Fruit fly (Drosophila melanogaster) whole organism, embryonic: ENCODE results near the gene topi.
A peak's percentile ranks its signal among the peaks of the same experiment; 100 is the strongest.

ENCODE experiments used
- Awh ChIP-seq: fragments of 200-800 bp; sonication (Bioruptor generic); IDR thresholded peaks from 2 replicates; pipeline ENCODE4, ENCODE4 v1.3.6; 2022; ENCODE audit warnings: missing biosample characterization, missing genetic modification characterization
- BEAF-32 ChIP-seq: fragments of 200-800 bp; sonication (Bioruptor generic); optimal IDR thresholded peaks from 3 replicates; lab custom pipeline; 2017; ENCODE audit warnings: missing biosample characterization, missing genetic modification characterization, mild to moderate bottlenecking, moderate library complexity, missing genetic modification reagents
- C15 ChIP-seq: fragments of 200-800 bp; sonication (Bioruptor generic); IDR thresholded peaks from 3 replicates; pipeline ENCODE4 v1.3.6; 2022; ENCODE audit warnings: missing biosample characterization, missing genetic modification characterization
- CG10267 ChIP-seq: fragments of 200-800 bp; sonication (Bioruptor generic); optimal IDR thresholded peaks from 2 replicates; lab custom pipeline; 2018; ENCODE audit warnings: missing biosample characterization, mild to moderate bottlenecking, missing genetic modification characterization, moderate library complexity
- CG10654 ChIP-seq: fragments of 200-800 bp; sonication (Bioruptor generic); optimal IDR thresholded peaks from 2 replicates; lab custom pipeline; 2016; ENCODE audit warnings: missing biosample characterization, missing genetic modification characterization
- CG11085 ChIP-seq: fragments of 200-800 bp; sonication (Bioruptor generic); IDR thresholded peaks from 2 replicates; pipeline ENCODE4 v1.3.6; 2022; ENCODE audit warnings: missing biosample characterization, missing genetic modification characterization
- CG12391 ChIP-seq: fragments of 200-800 bp; sonication (Bioruptor generic); optimal IDR thresholded peaks from 3 replicates; lab custom pipeline; 2018; ENCODE audit warnings: missing biosample characterization, mild to moderate bottlenecking, missing genetic modification characterization, moderate library complexity
- CG12744 ChIP-seq: fragments of 200-800 bp; sonication (Bioruptor generic); optimal IDR thresholded peaks from 2 replicates; lab custom pipeline; 2016; ENCODE audit warnings: missing biosample characterization, missing genetic modification characterization
- CG13287 ChIP-seq: fragments of 200-800 bp; sonication (Bioruptor generic); IDR thresholded peaks from 2 replicates; pipeline ENCODE4 v1.3.6; 2022; ENCODE audit warnings: missing biosample characterization, missing genetic modification characterization; ENCODE audit not compliant: partially characterized antibody
- CG13296 ChIP-seq: fragments of 200-800 bp; sonication (Bioruptor generic); optimal IDR thresholded peaks from 3 replicates; lab custom pipeline; 2018; ENCODE audit warnings: missing biosample characterization, mild to moderate bottlenecking, missing genetic modification characterization
- CG14667 ChIP-seq: fragments of 200-800 bp; sonication (Bioruptor generic); IDR thresholded peaks from 2 replicates; pipeline ENCODE4 v1.3.6; 2022; ENCODE audit warnings: missing biosample characterization, missing genetic modification characterization
- CG14860 ChIP-seq: fragments of 200-800 bp; sonication (Bioruptor generic); IDR thresholded peaks from 3 replicates; pipeline ENCODE4 v1.3.6; 2022; ENCODE audit warnings: missing biosample characterization, missing genetic modification characterization; ENCODE audit not compliant: partially characterized antibody
- CG15479 ChIP-seq: fragments of 200-800 bp; sonication (Bioruptor generic); optimal IDR thresholded peaks from 3 replicates; lab custom pipeline; 2019; ENCODE audit warnings: missing biosample characterization, mild to moderate bottlenecking, missing genetic modification characterization, moderate library complexity
- CG15601 ChIP-seq: fragments of 200-800 bp; sonication (Bioruptor generic); optimal IDR thresholded peaks from 3 replicates; lab custom pipeline; 2019; ENCODE audit warnings: missing biosample characterization, mild to moderate bottlenecking, missing genetic modification characterization, moderate library complexity
- CG16813 ChIP-seq: fragments of 200-800 bp; sonication (Bioruptor generic); IDR thresholded peaks from 3 replicates; pipeline ENCODE4 v1.3.6; 2022; ENCODE audit warnings: missing biosample characterization, missing genetic modification characterization; ENCODE audit not compliant: partially characterized antibody
- CG17568 ChIP-seq: fragments of 200-800 bp; sonication (Bioruptor generic); optimal IDR thresholded peaks from 2 replicates; lab custom pipeline; 2018; ENCODE audit warnings: missing biosample characterization, mild to moderate bottlenecking, missing genetic modification characterization, moderate library complexity
- CG18599 ChIP-seq: fragments of 200-800 bp; sonication (Bioruptor generic); optimal IDR thresholded peaks from 3 replicates; lab custom pipeline; 2017; ENCODE audit warnings: missing biosample characterization, missing genetic modification characterization, mild to moderate bottlenecking, moderate library complexity, missing genetic modification reagents
- CG2120 ChIP-seq: fragments of 200-800 bp; sonication (Bioruptor generic); optimal IDR thresholded peaks from 3 replicates; lab custom pipeline; 2016; ENCODE audit warnings: missing biosample characterization, missing genetic modification characterization
- CG4730 ChIP-seq: fragments of 200-800 bp; sonication (Bioruptor generic); IDR thresholded peaks from 2 replicates; pipeline ENCODE4 v1.3.6; 2022; ENCODE audit warnings: missing biosample characterization, missing genetic modification characterization
- CG6791 ChIP-seq: fragments of 200-800 bp; sonication (Bioruptor generic); IDR thresholded peaks from 3 replicates; pipeline ENCODE4 v1.3.6; 2022; ENCODE audit warnings: missing biosample characterization, missing genetic modification characterization; ENCODE audit not compliant: partially characterized antibody
- CG7987 ChIP-seq: fragments of 200-800 bp; sonication (Bioruptor generic); optimal IDR thresholded peaks from 2 replicates; lab custom pipeline; 2018; ENCODE audit warnings: missing biosample characterization, mild to moderate bottlenecking, missing genetic modification characterization, moderate library complexity
- CG8089 ChIP-seq: fragments of 200-800 bp; sonication (Bioruptor generic); optimal IDR thresholded peaks from 3 replicates; lab custom pipeline; 2016; ENCODE audit warnings: missing biosample characterization, missing genetic modification characterization
- CG8388 ChIP-seq: fragments of 200-800 bp; sonication (Bioruptor generic); optimal IDR thresholded peaks from 2 replicates; lab custom pipeline; 2019; ENCODE audit warnings: missing biosample characterization, mild to moderate bottlenecking, missing genetic modification characterization, moderate library complexity
- CG8765 ChIP-seq: fragments of 200-800 bp; sonication (Bioruptor generic); IDR thresholded peaks from 2 replicates; pipeline ENCODE4 v1.3.6; 2022; ENCODE audit warnings: missing biosample characterization, missing genetic modification characterization
- CG9727 ChIP-seq: fragments of 200-800 bp; sonication (Bioruptor generic); optimal IDR thresholded peaks from 3 replicates; lab custom pipeline; 2017; ENCODE audit warnings: missing biosample characterization, mild to moderate bottlenecking, missing genetic modification characterization
- Dfd ChIP-seq, 2 experiments: fragments of >200 bp; optimal IDR thresholded peaks; 2 replicates each; lab custom pipeline; 2017; ENCODE audit warnings: missing biosample characterization in 2 of 2, missing genetic modification characterization in 2 of 2
- GATAe ChIP-seq: fragments of 200-800 bp; sonication (Bioruptor generic); conservative IDR thresholded peaks from 2 replicates; pipeline ENCODE4 v1.3.6; 2022; ENCODE audit warnings: missing biosample characterization, missing genetic modification characterization
- Hsf ChIP-seq: fragments of 200-800 bp; sonication (Bioruptor generic); optimal IDR thresholded peaks from 3 replicates; lab custom pipeline; 2016; ENCODE audit warnings: missing biosample characterization, missing genetic modification characterization
- Mrtf ChIP-seq: fragments of 200-800 bp; sonication (Bioruptor generic); IDR thresholded peaks from 3 replicates; pipeline ENCODE4 v1.3.6; 2022; ENCODE audit warnings: missing biosample characterization, missing genetic modification characterization
- Nf-YB ChIP-seq: fragments of 200-800 bp; sonication (Bioruptor generic); optimal IDR thresholded peaks from 3 replicates; lab custom pipeline; 2019; ENCODE audit warnings: missing biosample characterization, mild to moderate bottlenecking, missing genetic modification characterization, moderate library complexity
- Opbp ChIP-seq: fragments of 200-800 bp; sonication (Bioruptor generic); IDR thresholded peaks from 3 replicates; pipeline ENCODE4 v1.3.6; 2022; ENCODE audit warnings: missing biosample characterization, missing genetic modification characterization; ENCODE audit not compliant: partially characterized antibody
- Poxn ChIP-seq: fragments of 200-800 bp; sonication (Bioruptor generic); IDR thresholded peaks from 2 replicates; pipeline ENCODE4 v1.3.6; 2022; ENCODE audit warnings: missing biosample characterization, missing genetic modification characterization
- Sin3A ChIP-seq: fragments of >200 bp; optimal IDR thresholded peaks from 2 replicates; lab custom pipeline; 2018
- ac ChIP-seq: fragments of 200-800 bp; sonication (Bioruptor generic); optimal IDR thresholded peaks from 3 replicates; lab custom pipeline; 2017; ENCODE audit warnings: missing biosample characterization, mild to moderate bottlenecking, missing genetic modification characterization
- corto ChIP-seq: fragments of 200-800 bp; sonication (Bioruptor generic); optimal IDR thresholded peaks from 2 replicates; lab custom pipeline; 2016; ENCODE audit warnings: missing biosample characterization, mild to moderate bottlenecking, missing genetic modification characterization, moderate library complexity
- da ChIP-seq: fragments of 200-800 bp; sonication (Bioruptor generic); optimal IDR thresholded peaks from 2 replicates; lab custom pipeline; 2016; ENCODE audit warnings: missing biosample characterization, missing genetic modification characterization
- dan ChIP-seq: fragments of 200-800 bp; sonication (Bioruptor generic); IDR thresholded peaks from 2 replicates; pipeline ENCODE4 v1.3.6; 2022; ENCODE audit warnings: missing biosample characterization, missing genetic modification characterization
- dm ChIP-seq: fragments of 200-800 bp; sonication (Bioruptor generic); optimal IDR thresholded peaks from 3 replicates; lab custom pipeline; 2016; ENCODE audit warnings: missing biosample characterization, missing genetic modification characterization
- emc ChIP-seq: fragments of 200-800 bp; sonication (Bioruptor generic); optimal IDR thresholded peaks from 2 replicates; lab custom pipeline; 2016; ENCODE audit warnings: missing biosample characterization, missing genetic modification characterization
- fd3F ChIP-seq: fragments of 200-800 bp; sonication (Bioruptor generic); optimal IDR thresholded peaks from 2 replicates; lab custom pipeline; 2018; ENCODE audit warnings: missing biosample characterization, mild to moderate bottlenecking, missing genetic modification characterization, moderate library complexity
- grn ChIP-seq: fragments of 200-800 bp; sonication (Bioruptor generic); optimal IDR thresholded peaks from 3 replicates; lab custom pipeline; 2017; ENCODE audit warnings: missing biosample characterization, missing genetic modification characterization
- gt ChIP-seq: fragments of 200-800 bp; sonication (Bioruptor generic); IDR thresholded peaks from 2 replicates; pipeline ENCODE4 v1.3.6; 2022; ENCODE audit warnings: missing biosample characterization, missing genetic modification characterization
- inv ChIP-seq: fragments of 200-800 bp; sonication (Bioruptor generic); IDR thresholded peaks from 2 replicates; pipeline ENCODE4 v1.3.6; 2022; ENCODE audit warnings: missing biosample characterization, missing genetic modification characterization; ENCODE audit not compliant: partially characterized antibody
- onecut ChIP-seq: fragments of 200-800 bp; sonication (Bioruptor generic); IDR thresholded peaks from 2 replicates; pipeline ENCODE4 v1.3.6; 2022; ENCODE audit warnings: missing biosample characterization, missing genetic modification characterization
- otp ChIP-seq: fragments of 200-800 bp; sonication (Bioruptor generic); IDR thresholded peaks from 3 replicates; pipeline ENCODE4, ENCODE4 v1.3.6; 2022; ENCODE audit warnings: missing biosample characterization, missing genetic modification characterization
- phol ChIP-seq: fragments of 200-800 bp; sonication (Bioruptor generic); optimal IDR thresholded peaks from 3 replicates; lab custom pipeline; 2018; ENCODE audit warnings: missing biosample characterization, mild to moderate bottlenecking, missing genetic modification characterization, moderate library complexity
- pita ChIP-seq: fragments of 200-800 bp; sonication (Bioruptor generic); optimal IDR thresholded peaks from 2 replicates; lab custom pipeline; 2017; ENCODE audit warnings: missing biosample characterization, mild to moderate bottlenecking, missing genetic modification characterization
- pzg ChIP-seq: fragments of 200-800 bp; sonication (Bioruptor generic); optimal IDR thresholded peaks from 3 replicates; lab custom pipeline; 2018; ENCODE audit warnings: missing biosample characterization, mild to moderate bottlenecking, missing genetic modification characterization, moderate library complexity
- sim ChIP-seq: fragments of 200-800 bp; sonication (Bioruptor generic); IDR thresholded peaks from 2 replicates; pipeline ENCODE4 v1.3.6; 2022; ENCODE audit warnings: missing biosample characterization, missing genetic modification characterization
- sna ChIP-seq: fragments of 200-800 bp; sonication (Bioruptor generic); IDR thresholded peaks from 2 replicates; pipeline ENCODE4 v1.3.6; 2022; ENCODE audit warnings: missing biosample characterization, missing genetic modification characterization; ENCODE audit not compliant: partially characterized antibody
- tio ChIP-seq: fragments of 200-800 bp; sonication (Bioruptor generic); optimal IDR thresholded peaks from 2 replicates; lab custom pipeline; 2017; ENCODE audit warnings: missing biosample characterization, missing genetic modification characterization, inconsistent platforms

Gene topi

DNA sequence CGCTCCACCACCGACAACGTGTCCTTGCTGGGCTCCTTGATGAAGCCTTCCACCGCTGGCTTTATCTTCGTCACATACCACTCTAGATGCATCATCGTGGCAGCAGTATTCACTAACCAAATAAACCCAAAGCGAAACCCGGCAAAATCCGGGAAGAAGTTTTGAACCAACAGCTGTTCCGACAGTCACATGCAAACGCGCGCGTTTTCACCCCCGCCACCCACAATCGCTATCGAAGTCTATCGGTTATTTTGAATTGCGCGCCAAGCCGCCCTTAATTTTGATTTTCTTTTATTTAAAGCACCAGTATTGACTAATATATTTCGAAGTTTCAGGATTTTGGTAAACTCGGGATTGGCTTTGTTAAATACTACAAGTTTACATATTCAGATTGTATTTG lies 20.4 kb upstream of the topi start, which contains the start of gene Tti1 (continued):
- TF ChIP-seq CG12391 (tag; lab: Kevin White, UChicago) (no peak), CG10654 (GFP tag; lab: Kevin White, UChicago) (no peak), grn (GFP tag; lab: Kevin White, UChicago) (no peak), CG13296 (GFP tag; lab: Kevin White, UChicago) (no peak), CG18599 (no peak), Awh (no peak), otp (no peak), phol (no peak), CG12744 (GFP tag; lab: Kevin White, UChicago) (no peak), dm (GFP tag; lab: Kevin White, UChicago) (no peak), Nf-YB (GFP tag; lab: Kevin White, UChicago) (no peak), Dfd (GFP tag; optimal IDR thresholded peaks at IDR 0.05; lab: Kevin White, UChicago) (no peak), sna (0 out of 2 replicates have a peak, but pooled peaks have one; percentile 27), CG8089 (GFP tag; lab: Kevin White, UChicago) (no peak), Sin3A (lab: Kevin White, UChicago) (peak; percentile 26), fd3F (GFP tag; lab: Kevin White, UChicago) (no peak), BEAF-32 (GFP tag; lab: Kevin White, UChicago) (peak; percentile 38), CG13287 (GFP tag; lab: Robert Waterston, UW) (peak; percentile 73), Hsf (GFP tag; lab: Kevin White, UChicago) (no peak), sim (no peak), CG15601 (tag; lab: Kevin White, UChicago) (no peak), CG11085 (peak; percentile 9; the same call in 1 of the 2 replicates), gt (GFP tag; lab: Robert Waterston, UW) (no peak), pita (GFP tag; lab: Kevin White, UChicago) (no peak), C15 (GFP tag; lab: Robert Waterston, UW) (no peak), CG15479 (GFP tag; lab: Kevin White, UChicago) (no peak), CG10267 (tag; lab: Kevin White, UChicago) (no peak), CG8765 (GFP tag; lab: Robert Waterston, UW) (no peak), ac (GFP tag; lab: Kevin White, UChicago) (no peak), CG7987 (no peak), tio (GFP tag; lab: Kevin White, UChicago) (no peak), onecut (no peak), CG6791 (peak; percentile 61; the same call in 2 of the 3 replicates), CG4730 (GFP tag; lab: Robert Waterston, UW) (no peak), inv (GFP tag; lab: Robert Waterston, UW) (no peak), CG14860 (GFP tag; lab: Robert Waterston, UW) (peak; percentile 33; the same call in 1 of the 3 replicates), CG8388 (no peak), CG16813 (GFP tag; lab: Robert Waterston, UW) (no peak), Mrtf (GFP tag; lab: Robert Waterston, UW) (no peak), Poxn (GFP tag; lab: Robert Waterston, UW) (no peak), CG2120 (GFP tag; lab: Kevin White, UChicago) (no peak), CG9727 (GFP tag; lab: Kevin White, UChicago) (no peak), Opbp (GFP tag; lab: Robert Waterston, UW) (peak; percentile 52; the same call in 1 of the 3 replicates), corto (GFP tag; lab: Kevin White, UChicago) (no peak), GATAe (GFP tag; lab: Robert Waterston, UW) (no peak), emc (GFP tag; lab: Kevin White, UChicago) (no peak), CG17568 (GFP tag; lab: Kevin White, UChicago) (no peak), dan (GFP tag; lab: Robert Waterston, UW) (no peak), pzg (peak; percentile 56), CG14667 (GFP tag; lab: Robert Waterston, UW) (no peak), da (GFP tag; lab: Kevin White, UChicago) (no peak)
